Worm (Caenorhabditis elegans) whole organism, L2 larva: ENCODE data around the gene W01C9.2.
A peak's percentile ranks its signal among the peaks of the same experiment; 100 is the strongest.

ENCODE experiments used
- C34F6.9 ChIP-seq: fragments of 150-350 bp; optimal IDR thresholded peaks from 2 replicates; lab custom pipeline; 2014; ENCODE audit warnings: missing biosample characterization, missing genetic modification characterization
- F13H6.1 ChIP-seq: sonication (generic microtip); optimal IDR thresholded peaks from 2 replicates; lab custom pipeline; 2016; ENCODE audit warnings: missing genetic modification characterization, missing compliant biosample characterization
- R02D3.7 ChIP-seq: fragments of 150-350 bp; optimal IDR thresholded peaks from 2 replicates; lab custom pipeline; 2014; ENCODE audit warnings: missing biosample characterization, missing genetic modification characterization
- Y55F3AM.14 ChIP-seq: fragments of 200-800 bp; sonication (Bioruptor generic); optimal IDR thresholded peaks from 2 replicates; lab custom pipeline; 2018; ENCODE audit warnings: mild to moderate bottlenecking, missing genetic modification characterization, missing compliant biosample characterization
- ZK546.5 ChIP-seq: sonication (generic microtip); optimal IDR thresholded peaks from 2 replicates; lab custom pipeline; 2017; ENCODE audit warnings: missing biosample characterization, missing genetic modification characterization
- alr-1 ChIP-seq: fragments of 150-350 bp; optimal IDR thresholded peaks from 2 replicates; lab custom pipeline; 2014; ENCODE audit warnings: missing biosample characterization, missing genetic modification characterization
- aly-2 ChIP-seq: fragments of 150-350 bp; optimal IDR thresholded peaks from 2 replicates; lab custom pipeline; 2014; ENCODE audit warnings: missing biosample characterization, missing genetic modification characterization
- ama-1 ChIP-seq: fragments of 150-350 bp; optimal IDR thresholded peaks from 2 replicates; lab custom pipeline; 2018; ENCODE audit warnings: inconsistent platforms
- blmp-1 ChIP-seq: sonication (generic microtip); optimal IDR thresholded peaks from 2 replicates; lab custom pipeline; 2017; ENCODE audit warnings: missing genetic modification characterization, mild to moderate bottlenecking, missing compliant biosample characterization, antibody characterized with exemption, moderate library complexity; ENCODE audit not compliant: insufficient read depth
- ceh-16 ChIP-seq: fragments of 150-350 bp; optimal IDR thresholded peaks from 2 replicates; lab custom pipeline; 2014; ENCODE audit warnings: missing biosample characterization, missing genetic modification characterization
- ceh-82 ChIP-seq: fragments of 150-350 bp; optimal IDR thresholded peaks from 2 replicates; lab custom pipeline; 2014; ENCODE audit warnings: missing biosample characterization, missing genetic modification characterization
- crh-2 ChIP-seq: sonication (generic microtip); optimal IDR thresholded peaks from 2 replicates; lab custom pipeline; 2017; ENCODE audit warnings: missing biosample characterization, missing genetic modification characterization
- dmd-4 ChIP-seq: sonication (generic microtip); optimal IDR thresholded peaks from 2 replicates; lab custom pipeline; 2017; ENCODE audit warnings: missing biosample characterization, missing genetic modification characterization
- egl-27 ChIP-seq: sonication (generic microtip); optimal IDR thresholded peaks from 3 replicates; lab custom pipeline; 2017; ENCODE audit warnings: missing biosample characterization, missing genetic modification reagents, missing genetic modification characterization
- elt-1 ChIP-seq: fragments of 150-350 bp; optimal IDR thresholded peaks from 2 replicates; lab custom pipeline; 2014; ENCODE audit warnings: missing biosample characterization, missing genetic modification characterization
- elt-3 ChIP-seq: sonication (generic microtip); optimal IDR thresholded peaks from 2 replicates; lab custom pipeline; 2017; ENCODE audit warnings: missing biosample characterization, missing genetic modification characterization
- fos-1 ChIP-seq: fragments of 150-350 bp; optimal IDR thresholded peaks from 2 replicates; lab custom pipeline; 2014; ENCODE audit warnings: missing biosample characterization, missing genetic modification characterization
- gmeb-1 ChIP-seq: fragments of 150-350 bp; optimal IDR thresholded peaks from 2 replicates; lab custom pipeline; 2014; ENCODE audit warnings: missing biosample characterization, missing genetic modification characterization
- lin-11 ChIP-seq: fragments of 150-350 bp; sonication (generic microtip); optimal IDR thresholded peaks from 2 replicates; lab custom pipeline; 2014; ENCODE audit warnings: missing biosample characterization, missing genetic modification characterization, inconsistent platforms, mixed read lengths
- lin-13 ChIP-seq: fragments of 150-350 bp; optimal IDR thresholded peaks from 2 replicates; lab custom pipeline; 2014; ENCODE audit warnings: missing biosample characterization, missing genetic modification reagents, missing genetic modification characterization
- lin-39 ChIP-seq: fragments of 150-350 bp; optimal IDR thresholded peaks from 2 replicates; lab custom pipeline; 2014; ENCODE audit warnings: missing biosample characterization, missing genetic modification reagents, missing genetic modification characterization
- lsy-2 ChIP-seq, 2 experiments: fragments of 150-350 bp in 1 of 2; sonication (generic microtip) in 1 of 2; optimal IDR thresholded peaks; 2 replicates each; lab custom pipeline; 2014 to 2017; ENCODE audit warnings: missing biosample characterization in 2 of 2, missing genetic modification characterization in 2 of 2
- mab-5 ChIP-seq: fragments of 150-350 bp; optimal IDR thresholded peaks from 2 replicates; lab custom pipeline; 2014; ENCODE audit warnings: missing biosample characterization, missing genetic modification characterization
- mbf-1 ChIP-seq: sonication (generic microtip); optimal IDR thresholded peaks from 2 replicates; lab custom pipeline; 2017; ENCODE audit warnings: missing biosample characterization, missing genetic modification characterization
- mdl-1 ChIP-seq, 2 experiments: fragments of 150-350 bp in 1 of 2; sonication (generic microtip) in 1 of 2; optimal IDR thresholded peaks; 2 replicates each; lab custom pipeline; 2017; ENCODE audit warnings: missing biosample characterization in 2 of 2, missing genetic modification characterization in 2 of 2
- nhr-10 ChIP-seq: sonication (generic microtip); optimal IDR thresholded peaks from 2 replicates; lab custom pipeline; 2017; ENCODE audit warnings: missing biosample characterization, missing genetic modification characterization
- nhr-11 ChIP-seq: fragments of 150-350 bp; optimal IDR thresholded peaks from 2 replicates; lab custom pipeline; 2014; ENCODE audit warnings: missing biosample characterization, missing genetic modification characterization
- nhr-12 ChIP-seq: fragments of 150-350 bp; optimal IDR thresholded peaks from 2 replicates; lab custom pipeline; 2014; ENCODE audit warnings: missing biosample characterization, missing genetic modification characterization
- nhr-129 ChIP-seq: fragments of 150-350 bp; optimal IDR thresholded peaks from 2 replicates; lab custom pipeline; 2014; ENCODE audit warnings: missing biosample characterization, missing genetic modification characterization
- nhr-21 ChIP-seq: fragments of 150-350 bp; optimal IDR thresholded peaks from 2 replicates; lab custom pipeline; 2014; ENCODE audit warnings: missing biosample characterization, missing genetic modification characterization
- nhr-23 ChIP-seq: fragments of 150-350 bp; optimal IDR thresholded peaks from 2 replicates; lab custom pipeline; 2014; ENCODE audit warnings: missing biosample characterization, missing genetic modification reagents, missing genetic modification characterization
- nhr-25 ChIP-seq: fragments of 150-350 bp; sonication (generic microtip); optimal IDR thresholded peaks from 3 replicates; lab custom pipeline; 2014; ENCODE audit warnings: missing biosample characterization, missing genetic modification characterization
- nhr-6 ChIP-seq: fragments of 150-350 bp; optimal IDR thresholded peaks from 2 replicates; lab custom pipeline; 2014; ENCODE audit warnings: missing biosample characterization, missing genetic modification characterization
- nhr-77 ChIP-seq: fragments of 150-350 bp; optimal IDR thresholded peaks from 2 replicates; lab custom pipeline; 2014; ENCODE audit warnings: missing biosample characterization, missing genetic modification characterization
- peb-1 ChIP-seq: fragments of 150-350 bp; optimal IDR thresholded peaks from 2 replicates; lab custom pipeline; 2014; ENCODE audit warnings: missing biosample characterization, missing genetic modification characterization
- sem-4 ChIP-seq: fragments of 150-350 bp; optimal IDR thresholded peaks from 2 replicates; lab custom pipeline; 2014; ENCODE audit warnings: missing biosample characterization, missing genetic modification reagents, missing genetic modification characterization
- skn-1 ChIP-seq: sonication (generic microtip); optimal IDR thresholded peaks from 2 replicates; lab custom pipeline; 2017; ENCODE audit warnings: missing biosample characterization, missing genetic modification characterization
- sma-3 ChIP-seq: sonication (generic microtip); optimal IDR thresholded peaks from 2 replicates; lab custom pipeline; 2016; ENCODE audit warnings: missing genetic modification reagents, missing genetic modification characterization, missing compliant biosample characterization
- sma-9 ChIP-seq, 2 experiments: fragments of 150-350 bp in 1 of 2; sonication (generic microtip) in 1 of 2; optimal IDR thresholded peaks; 2 replicates each; lab custom pipeline; 2014 to 2016; ENCODE audit warnings: missing genetic modification characterization in 2 of 2, mild to moderate bottlenecking in 1 of 2, missing biosample characterization in 1 of 2, missing compliant biosample characterization in 1 of 2, missing genetic modification reagents in 1 of 2, moderate library complexity in 1 of 2
- snpc-4 ChIP-seq: fragments of 150-350 bp; optimal IDR thresholded peaks from 2 replicates; lab custom pipeline; 2014; ENCODE audit warnings: missing biosample characterization, missing genetic modification characterization
- unc-39 ChIP-seq: fragments of 150-350 bp; optimal IDR thresholded peaks from 2 replicates; lab custom pipeline; 2014; ENCODE audit warnings: missing biosample characterization, missing genetic modification characterization
- unc-55 ChIP-seq: fragments of 150-350 bp; sonication (generic microtip); optimal IDR thresholded peaks from 3 replicates; lab custom pipeline; 2014; ENCODE audit warnings: missing biosample characterization, missing genetic modification reagents, missing genetic modification characterization
- unc-62 ChIP-seq: fragments of 150-350 bp; optimal IDR thresholded peaks from 2 replicates; lab custom pipeline; 2014; ENCODE audit warnings: missing biosample characterization, missing genetic modification reagents, missing genetic modification characterization
- zag-1 ChIP-seq: fragments of 150-350 bp; optimal IDR thresholded peaks from 2 replicates; lab custom pipeline; 2014; ENCODE audit warnings: missing biosample characterization, missing genetic modification characterization
- ztf-1 ChIP-seq: fragments of 200-800 bp; sonication (Bioruptor generic); conservative IDR thresholded peaks from 2 replicates; pipeline ENCODE4 v1.3.6; 2022; ENCODE audit warnings: missing genetic modification characterization, missing compliant biosample characterization
- ztf-11 ChIP-seq: sonication (generic microtip); optimal IDR thresholded peaks from 2 replicates; lab custom pipeline; 2017; ENCODE audit warnings: missing biosample characterization, missing genetic modification characterization
- ztf-4 ChIP-seq: fragments of 150-350 bp; optimal IDR thresholded peaks from 2 replicates; lab custom pipeline; 2014; ENCODE audit warnings: missing biosample characterization, missing genetic modification characterization

Gene W01C9.2

ce11 chrII:8518210-8518609 is 17.9 kb upstream of the W01C9.2 start, which contains the start of gene T13H5.8:
Gene T13H5.8, plus strand, starts transcription at chrII:8518510.
- TF ChIP-seq sem-4, result no peak
- no peak for TF ChIP-seq gmeb-1 (tag; lab: Kevin White, UChicago)
- TF ChIP-seq alr-1, result no peak
- no peak for TF ChIP-seq nhr-12
- no peak for TF ChIP-seq elt-1 (tag; lab: Kevin White, UChicago)
- no peak for TF ChIP-seq crh-2 (tag; lab: Kevin White, UChicago)
- no peak for TF ChIP-seq lin-11 (tag; lab: Kevin White, UChicago)
- TF ChIP-seq nhr-10, result no peak
- TF ChIP-seq nhr-77 (tag; lab: Kevin White, UChicago), result no peak
- TF ChIP-seq nhr-25 (tag; lab: Kevin White, UChicago), result no peak
- TF ChIP-seq unc-62, result no peak
- TF ChIP-seq nhr-6, result no peak
- TF ChIP-seq, all 48 proteins: peak for 0

- TF ChIP-seq blmp-1 (tag; lab: Kevin White, UChicago) (no peak), ceh-82 (tag; lab: Kevin White, UChicago) (no peak), dmd-4 (tag; lab: Kevin White, UChicago) (no peak), sem-4 (no peak), fos-1 (tag; lab: Kevin White, UChicago) (no peak)
Measured at ce11 chrII:8520625-8521024, 15.5 kb upstream of the W01C9.2 start, which contains the start of gene cht-2. Gene cht-2, plus strand, starts transcription at chrII:8520925.

ce11 chrII:8525133-8525736 is 10.9 kb upstream of the W01C9.2 start, which contains the start of the genes prp-9 and mrps-18B:
Gene prp-9, minus strand, starts transcription at chrII:8525396.
Gene mrps-18B, plus strand, starts transcription at chrII:8525681.
- TF ChIP-seq ceh-16 (tag; lab: Kevin White, UChicago) (no peak), alr-1 (no peak), sma-3 (GFP tag; lab: Kevin White, UChicago) (peak; percentile 13), unc-62 (no peak), elt-3 (tag; lab: Kevin White, UChicago) (no peak), mab-5 (tag; lab: Kevin White, UChicago) (no peak), nhr-21 (tag; lab: Kevin White, UChicago) (no peak), mbf-1 (tag; lab: Kevin White, UChicago) (no peak), sma-9 (GFP tag; optimal IDR thresholded peaks at IDR 0.05; lab: Kevin White, UChicago) (peak; percentile 16), sma-9 (tag; optimal IDR thresholded peaks at IDR 0.05; lab: Kevin White, UChicago) (no peak), nhr-77 (tag; lab: Kevin White, UChicago) (no peak), zag-1 (tag; lab: Kevin White, UChicago) (no peak), ama-1 (lab: Kevin White, UChicago) (no peak), lsy-2 (tag; optimal IDR thresholded peaks at IDR 0.05; lab: Kevin White, UChicago) (peak in 1 of 2 experiments; percentile 74), nhr-11 (tag; lab: Kevin White, UChicago) (no peak), nhr-25 (tag; lab: Kevin White, UChicago) (no peak), Y55F3AM.14 (GFP tag; lab: Kevin White, UChicago) (no peak), nhr-10 (no peak), nhr-12 (no peak), ztf-4 (tag; lab: Kevin White, UChicago) (no peak), ztf-11 (tag; lab: Kevin White, UChicago) (no peak), peb-1 (no peak), lin-13 (GFP tag; lab: Kevin White, UChicago) (no peak), nhr-23 (tag; lab: Kevin White, UChicago) (no peak), aly-2 (no peak), nhr-129 (tag; lab: Kevin White, UChicago) (no peak), sem-4 (peak; percentile 11), R02D3.7 (no peak), skn-1 (tag; lab: Kevin White, UChicago) (no peak), snpc-4 (tag; lab: Kevin White, UChicago) (no peak), lin-39 (tag; lab: Kevin White, UChicago) (no peak), ZK546.5 (tag; lab: Kevin White, UChicago) (no peak), blmp-1 (tag; lab: Kevin White, UChicago) (no peak), F13H6.1 (tag; lab: Kevin White, UChicago) (peak; percentile 34), elt-1 (tag; lab: Kevin White, UChicago) (no peak), crh-2 (tag; lab: Kevin White, UChicago) (peak; percentile 15), unc-39 (tag; lab: Kevin White, UChicago) (no peak), dmd-4 (tag; lab: Kevin White, UChicago) (no peak), unc-55 (GFP tag; lab: Kevin White, UChicago) (peak; percentile 57), egl-27 (no peak), lin-11 (tag; lab: Kevin White, UChicago) (no peak), gmeb-1 (tag; lab: Kevin White, UChicago) (peak; percentile 28), ztf-1 (GFP tag; lab: Robert Waterston, UW) (no peak), fos-1 (tag; lab: Kevin White, UChicago) (no peak), C34F6.9 (tag; lab: Kevin White, UChicago) (no peak), mdl-1 (tag; optimal IDR thresholded peaks at IDR 0.05; lab: Kevin White, UChicago) (no peak)
